Worm (Caenorhabditis elegans) whole organism, L3 larva: Measurements from ENCODE around the gene acl-5.

Source experiments
- ama-1 ChIP-seq: fragments of 150-350 bp; optimal IDR thresholded peaks from 2 replicates; lab custom pipeline; 2018
- elt-3 ChIP-seq, 3 experiments: fragments of 150-350 bp in 1 of 3; sonication (generic microtip) in 2 of 3; optimal IDR thresholded peaks; 2 replicates in 2 of 3; 4 replicates in 1 of 3; lab custom pipeline; 2014 to 2017; ENCODE audit warnings: missing biosample characterization in 3 of 3, missing genetic modification characterization in 3 of 3
- fkh-2 ChIP-seq: fragments of 150-350 bp; optimal IDR thresholded peaks from 2 replicates; lab custom pipeline; 2014; ENCODE audit warnings: missing biosample characterization, missing genetic modification reagents, missing genetic modification characterization
- mml-1 ChIP-seq: fragments of 150-350 bp; sonication (generic microtip); optimal IDR thresholded peaks from 3 replicates; lab custom pipeline; 2014; ENCODE audit warnings: missing biosample characterization, missing genetic modification characterization
- nhr-12 ChIP-seq: fragments of 150-350 bp; optimal IDR thresholded peaks from 2 replicates; lab custom pipeline; 2014; ENCODE audit warnings: missing biosample characterization, missing genetic modification characterization
- nhr-237 ChIP-seq: fragments of 150-350 bp; optimal IDR thresholded peaks from 2 replicates; lab custom pipeline; 2014; ENCODE audit warnings: missing biosample characterization, missing genetic modification characterization
- pha-4 ChIP-seq: fragments of 150-350 bp; optimal IDR thresholded peaks from 2 replicates; lab custom pipeline; 2014; ENCODE audit warnings: missing biosample characterization, missing genetic modification reagents, missing genetic modification characterization
- pqm-1 ChIP-seq: fragments of 150-350 bp; optimal IDR thresholded peaks from 2 replicates; lab custom pipeline; 2017; ENCODE audit warnings: missing biosample characterization, missing genetic modification characterization, inconsistent platforms

DNA sequence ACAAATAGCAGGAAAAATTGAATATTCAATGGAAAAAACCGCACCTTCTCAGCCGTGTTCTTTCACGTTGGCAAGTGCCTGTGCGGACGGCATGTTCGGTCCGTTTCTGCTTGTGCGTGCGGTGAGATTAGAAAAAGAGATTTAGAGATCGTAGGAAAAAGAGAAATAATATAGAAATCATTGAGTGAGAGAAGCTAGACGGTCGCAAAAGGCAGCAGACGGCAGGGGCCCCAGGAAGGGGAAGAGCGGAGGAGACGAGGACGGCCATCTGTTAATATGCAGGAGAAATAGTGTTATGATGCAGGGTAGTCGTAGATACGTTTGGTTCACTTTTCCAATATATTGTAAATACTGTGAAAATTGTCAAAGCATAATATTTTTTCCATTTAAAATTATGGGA, 45.3 kb upstream of the acl-5 start, which contains the start of gene Y49A10A.2:
- TF ChIP-seq nhr-12 (tag; lab: Kevin White, UChicago) (no peak), ama-1 (lab: Kevin White, UChicago) (no peak), nhr-237 (tag; lab: Kevin White, UChicago) (no peak), fkh-2 (tag; lab: Kevin White, UChicago) (no peak), mml-1 (no peak), pha-4 (tag; lab: Kevin White, UChicago) (peak; percentile 36), pqm-1 (tag; lab: Kevin White, UChicago) (no peak), elt-3 (tag; optimal IDR thresholded peaks at IDR 0.05; lab: Kevin White, UChicago) (no peak)
